Fruit fly (Drosophila melanogaster) whole organism, pupa: ENCODE results near the gene CG12702.

ENCODE experiments used
- CG10348 ChIP-seq: fragments of 200-800 bp; sonication (Bioruptor generic); IDR thresholded peaks from 2 replicates; pipeline ENCODE4 v1.3.6; 2022; ENCODE audit warnings: missing biosample characterization, missing genetic modification characterization
- Pif1A ChIP-seq: fragments of 200-800 bp; sonication (Bioruptor generic); optimal IDR thresholded peaks from 3 replicates; lab custom pipeline; 2016; ENCODE audit warnings: missing biosample characterization, missing genetic modification characterization
- rn ChIP-seq: fragments of 200-800 bp; sonication (Bioruptor generic); IDR thresholded peaks from 2 replicates; pipeline ENCODE4 v1.3.6; 2022; ENCODE audit warnings: missing biosample characterization, missing genetic modification characterization

dm6 chrX:19717041-19717440 is 47.6 kb downstream of the CG12702 start:
- TF ChIP-seq rn (GFP tag; lab: Robert Waterston, UW) (no peak), CG10348 (GFP tag; lab: Robert Waterston, UW) (no peak), Pif1A (GFP tag; lab: Kevin White, UChicago) (no peak)
